Comparison of ENCODE assay signal across 3 fruit fly cellular contexts in the genomic region with DNA sequence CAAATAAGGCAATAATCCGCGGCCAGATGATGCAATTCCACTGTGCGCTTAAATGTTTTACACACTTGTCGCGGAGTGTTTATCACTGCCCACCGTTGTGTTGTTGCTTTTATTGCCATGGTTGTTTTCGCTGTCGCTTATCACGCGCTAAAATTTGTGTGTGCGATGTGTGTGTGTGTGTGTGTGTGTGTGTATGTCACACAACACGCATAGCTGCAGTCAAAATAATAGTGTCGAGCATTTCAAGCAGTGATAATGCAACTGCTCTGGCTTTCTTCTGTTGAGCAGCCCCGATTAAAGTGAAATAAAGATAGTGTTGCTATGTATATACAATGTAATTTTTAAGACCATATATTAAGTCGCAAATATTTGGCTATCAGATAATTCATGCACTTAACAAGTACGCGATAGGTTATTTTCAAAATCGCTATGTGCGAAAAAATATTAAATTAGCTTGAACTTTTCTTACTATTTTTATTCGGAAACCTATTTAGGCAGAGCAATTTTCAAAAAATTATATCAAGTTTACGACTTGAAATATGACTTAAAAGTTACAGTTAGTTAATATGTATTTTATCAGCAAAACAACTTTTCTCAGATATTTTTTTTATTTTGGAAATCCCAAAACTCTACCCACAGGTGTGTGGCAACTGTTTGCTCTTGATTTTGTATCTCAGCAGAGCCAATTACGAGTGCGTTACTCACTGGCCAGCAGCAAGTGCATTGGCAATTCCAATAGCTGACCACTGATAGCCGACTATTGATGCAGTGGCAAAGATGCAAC.
A peak's percentile ranks its signal among the peaks of the same experiment; 100 is the strongest.
TF ChIP-seq lines count a peak whose summit lies in the region.

No protein-coding gene starts in this region.

TF ChIP-seq in whole organism, adult, 20 proteins besides CTCF, POLR2A, EP300 and RAD21 (continued from another document):
- TF ChIP-seq bab1 (GFP tag; optimal IDR thresholded peaks at IDR 0.05; lab: Kevin White, UChicago) (peak; percentile 28), cic (GFP tag; optimal IDR thresholded peaks at IDR 0.05; lab: Kevin White, UChicago) (no peak), kay (GFP tag; lab: Kevin White, UChicago; ENCODE audit: borderline replicate concordance) (peak; percentile 85)
TF ChIP-seq in whole organism, adult: peak in this region for 9.

TF ChIP-seq in whole organism, embryonic, 481 proteins besides CTCF, POLR2A, EP300 and RAD21 (continued from another document and continues in another):
- TF ChIP-seq chn (GFP tag; optimal IDR thresholded peaks at IDR 0.05; lab: Kevin White, UChicago) (peak; percentile 3), Chrac-16 (GFP tag; optimal IDR thresholded peaks at IDR 0.05; lab: Kevin White, UChicago) (peak; percentile 28), dm (GFP tag; optimal IDR thresholded peaks at IDR 0.05; lab: Kevin White, UChicago) (no peak), Xrp1 (GFP tag; IDR thresholded peaks at IDR 0.05; lab: Robert Waterston, UW) (peak; percentile 7; the same call in 1 of the 2 replicates), Ssrp (tag; optimal IDR thresholded peaks at IDR 0.05; lab: Kevin White, UChicago) (peak; percentile 10), Mrtf (GFP tag; IDR thresholded peaks at IDR 0.05; lab: Robert Waterston, UW) (0 out of 3 replicates have a peak, but pooled peaks have one; percentile 3), ara (GFP tag; IDR thresholded peaks at IDR 0.05; lab: Robert Waterston, UW) (no peak), CG12236 (GFP tag; optimal IDR thresholded peaks at IDR 0.05; lab: Kevin White, UChicago) (no peak), CG32532 (GFP tag; IDR thresholded peaks at IDR 0.05; lab: Robert Waterston, UW) (0 out of 2 replicates have a peak, but pooled peaks have one; percentile 20), GATAe (GFP tag; conservative IDR thresholded peaks at IDR 0.05; lab: Robert Waterston, UW) (0 out of 2 replicates have a peak, but pooled peaks have one; percentile 23), HmgD (GFP tag; optimal IDR thresholded peaks at IDR 0.05; lab: Kevin White, UChicago) (no peak), Ptx1 (GFP tag; IDR thresholded peaks at IDR 0.05; lab: Robert Waterston, UW) (peak; percentile 6; the same call in 1 of the 2 replicates), CG2712 (tag; optimal IDR thresholded peaks at IDR 0.05; lab: Kevin White, UChicago) (peak; percentile 18), usp (GFP tag; optimal IDR thresholded peaks at IDR 0.05; lab: Kevin White, UChicago) (no peak), CG5180 (GFP tag; optimal IDR thresholded peaks at IDR 0.05; lab: Kevin White, UChicago) (peak; percentile 54), Sox102F (GFP tag; optimal IDR thresholded peaks at IDR 0.05; lab: Kevin White, UChicago) (peak; percentile 51), Hr51 (GFP tag; optimal IDR thresholded peaks at IDR 0.05; lab: Kevin White, UChicago) (peak in 1 of 2 experiments; percentile 68), yki (optimal IDR thresholded peaks at IDR 0.05; lab: Kevin White, UChicago) (no peak), CG6683 (GFP tag; optimal IDR thresholded peaks at IDR 0.05; lab: Kevin White, UChicago) (no peak), phol (tag; optimal IDR thresholded peaks at IDR 0.05; lab: Kevin White, UChicago) (peak; percentile 39), inv (GFP tag; IDR thresholded peaks at IDR 0.05; lab: Robert Waterston, UW; ENCODE audit: partially characterized antibody) (no peak), jing (GFP tag; optimal IDR thresholded peaks at IDR 0.05; lab: Kevin White, UChicago) (peak; percentile 32), Gug (GFP tag; IDR thresholded peaks at IDR 0.05; lab: Robert Waterston, UW) (peak; percentile 22; the same call in 1 of the 4 replicates), dmrt11E (tag; optimal IDR thresholded peaks at IDR 0.05; lab: Kevin White, UChicago) (no peak), cg (GFP tag; optimal IDR thresholded peaks at IDR 0.05; lab: Kevin White, UChicago) (peak; percentile 55), ind (GFP tag; optimal IDR thresholded peaks at IDR 0.05; lab: Kevin White, UChicago) (peak; percentile 35), CG1603 (tag; optimal IDR thresholded peaks at IDR 0.05; lab: Kevin White, UChicago) (peak; percentile 20), nmo (GFP tag; optimal IDR thresholded peaks at IDR 0.05; lab: Kevin White, UChicago) (peak; percentile 50), Vsx1 (GFP tag; optimal IDR thresholded peaks at IDR 0.05; lab: Kevin White, UChicago) (no peak), D19B (GFP tag; optimal IDR thresholded peaks at IDR 0.05; lab: Kevin White, UChicago) (no peak), pb (GFP tag; optimal IDR thresholded peaks at IDR 0.05; lab: Kevin White, UChicago) (no peak), Jarid2 (GFP tag; optimal IDR thresholded peaks at IDR 0.05; lab: Kevin White, UChicago) (no peak), HHEX (GFP tag; optimal IDR thresholded peaks at IDR 0.05; lab: Kevin White, UChicago) (peak; percentile 37), CG34376 (GFP tag; optimal IDR thresholded peaks at IDR 0.05; lab: Kevin White, UChicago) (no peak), Nf-YC (tag; optimal IDR thresholded peaks at IDR 0.05; lab: Kevin White, UChicago) (peak; percentile 32), Oaz (GFP tag; IDR thresholded peaks at IDR 0.05; lab: Robert Waterston, UW) (0 out of 2 replicates have a peak, but pooled peaks have one; percentile 32), Hsf (GFP tag; optimal IDR thresholded peaks at IDR 0.05; lab: Kevin White, UChicago) (peak; percentile 16), Meics (GFP tag; optimal IDR thresholded peaks at IDR 0.05; lab: Kevin White, UChicago) (peak; percentile 66), Scr (GFP tag; IDR thresholded peaks at IDR 0.05; lab: Robert Waterston, UW; ENCODE audit: partially characterized antibody) (no peak), hb (GFP tag; IDR thresholded peaks at IDR 0.05; lab: Robert Waterston, UW; ENCODE audit: partially characterized antibody) (no peak), Antp (GFP tag; optimal IDR thresholded peaks at IDR 0.05; lab: Kevin White, UChicago) (peak; percentile 27), lmd (GFP tag; IDR thresholded peaks at IDR 0.05; lab: Robert Waterston, UW) (0 out of 2 replicates have a peak, but pooled peaks have one; percentile 18), CG17385 (GFP tag; optimal IDR thresholded peaks at IDR 0.05; lab: Kevin White, UChicago) (peak; percentile 52), CG3281 (GFP tag; optimal IDR thresholded peaks at IDR 0.05; lab: Kevin White, UChicago) (peak; percentile 62), CG10979 (tag; optimal IDR thresholded peaks at IDR 0.05; lab: Kevin White, UChicago) (peak; percentile 4), Usf (GFP tag; optimal IDR thresholded peaks at IDR 0.05; lab: Kevin White, UChicago) (peak; percentile 8), Sin3A (optimal IDR thresholded peaks at IDR 0.05; lab: Kevin White, UChicago) (no peak), CG7357 (GFP tag; IDR thresholded peaks at IDR 0.05; lab: Robert Waterston, UW) (no peak), ATbp (GFP tag; optimal IDR thresholded peaks at IDR 0.05; lab: Kevin White, UChicago) (peak; percentile 14), fd96Cb (tag; optimal IDR thresholded peaks at IDR 0.05; lab: Kevin White, UChicago) (peak; percentile 24), CG9817 (tag; optimal IDR thresholded peaks at IDR 0.05; lab: Kevin White, UChicago) (peak; percentile 43), CG4282 (GFP tag; optimal IDR thresholded peaks at IDR 0.05; lab: Kevin White, UChicago) (no peak), CG17361 (GFP tag; IDR thresholded peaks at IDR 0.05; lab: Robert Waterston, UW) (peak; percentile 55), unpg (GFP tag; optimal IDR thresholded peaks at IDR 0.05; lab: Kevin White, UChicago) (peak; percentile 8), CG31441 (GFP tag; IDR thresholded peaks at IDR 0.05; lab: Robert Waterston, UW) (peak; percentile 47; the same call in 1 of the 2 replicates), Oli (tag; optimal IDR thresholded peaks at IDR 0.05; lab: Kevin White, UChicago) (peak; percentile 65), az2 (GFP tag; optimal IDR thresholded peaks at IDR 0.05; lab: Kevin White, UChicago) (peak; percentile 42)

TF ChIP-seq in whole organism, prepupa, 60 proteins besides CTCF, POLR2A, EP300 and RAD21 (continued from another document):
- TF ChIP-seq CG9139 (GFP tag; optimal IDR thresholded peaks at IDR 0.05; lab: Kevin White, UChicago) (no peak), Eip78C (GFP tag; lab: Kevin White, UChicago) (peak; percentile 89), CG8632 (GFP tag; optimal IDR thresholded peaks at IDR 0.05; lab: Kevin White, UChicago) (peak; percentile 48), Eip75B (GFP tag; optimal IDR thresholded peaks at IDR 0.05; lab: Kevin White, UChicago) (peak; percentile 9), CG6808 (GFP tag; optimal IDR thresholded peaks at IDR 0.05; lab: Kevin White, UChicago) (peak; percentile 41), CG11762 (GFP tag; optimal IDR thresholded peaks at IDR 0.05; lab: Kevin White, UChicago; ENCODE audit: insufficient read depth) (peak; percentile 27), CG15336 (GFP tag; IDR thresholded peaks at IDR 0.05; lab: Robert Waterston, UW) (no peak), CG10631 (GFP tag; optimal IDR thresholded peaks at IDR 0.05; lab: Kevin White, UChicago) (peak; percentile 28), topi (GFP tag; optimal IDR thresholded peaks at IDR 0.05; lab: Kevin White, UChicago) (peak; percentile 48), Eip93F (GFP tag; optimal IDR thresholded peaks at IDR 0.05; lab: Kevin White, UChicago) (no peak), Smox (GFP tag; optimal IDR thresholded peaks at IDR 0.05; lab: Kevin White, UChicago) (peak; percentile 45), CG10669 (GFP tag; optimal IDR thresholded peaks at IDR 0.05; lab: Kevin White, UChicago) (peak; percentile 31), esn (GFP tag; optimal IDR thresholded peaks at IDR 0.05; lab: Kevin White, UChicago) (peak; percentile 62), dac (GFP tag; optimal IDR thresholded peaks at IDR 0.05; lab: Kevin White, UChicago) (no peak), CG4318 (GFP tag; optimal IDR thresholded peaks at IDR 0.05; lab: Kevin White, UChicago) (peak; percentile 7), lz (GFP tag; optimal IDR thresholded peaks at IDR 0.05; lab: Kevin White, UChicago) (peak; percentile 63), CG3919 (GFP tag; optimal IDR thresholded peaks at IDR 0.05; lab: Kevin White, UChicago) (peak; percentile 11), acj6 (GFP tag; optimal IDR thresholded peaks at IDR 0.05; lab: Kevin White, UChicago) (peak; percentile 44), vri (GFP tag; optimal IDR thresholded peaks at IDR 0.05; lab: Kevin White, UChicago) (peak; percentile 51), CG32006 (GFP tag; optimal IDR thresholded peaks at IDR 0.05; lab: Kevin White, UChicago) (peak; percentile 73), Hr39 (GFP tag; optimal IDR thresholded peaks at IDR 0.05; lab: Kevin White, UChicago) (peak; percentile 63), Hr38 (GFP tag; optimal IDR thresholded peaks at IDR 0.05; lab: Kevin White, UChicago) (no peak), CG11294 (GFP tag; IDR thresholded peaks at IDR 0.05; lab: Robert Waterston, UW) (no peak), fkh (GFP tag; optimal IDR thresholded peaks at IDR 0.05; lab: Kevin White, UChicago) (no peak), Lpt (GFP tag; optimal IDR thresholded peaks at IDR 0.05; lab: Kevin White, UChicago) (no peak), CG6276 (GFP tag; optimal IDR thresholded peaks at IDR 0.05; lab: Kevin White, UChicago) (peak; percentile 38), eg (GFP tag; IDR thresholded peaks at IDR 0.05; lab: Robert Waterston, UW) (0 out of 3 replicates have a peak, but pooled peaks have one; percentile 30), net (GFP tag; optimal IDR thresholded peaks at IDR 0.05; lab: Kevin White, UChicago) (peak; percentile 19), Gug (GFP tag; IDR thresholded peaks at IDR 0.05; lab: Robert Waterston, UW) (no peak), fd85E (GFP tag; optimal IDR thresholded peaks at IDR 0.05; lab: Kevin White, UChicago) (no peak), pdm3 (GFP tag; optimal IDR thresholded peaks at IDR 0.05; lab: Kevin White, UChicago) (peak; percentile 45), Sox15 (GFP tag; optimal IDR thresholded peaks at IDR 0.05; lab: Kevin White, UChicago) (peak; percentile 44), spab (GFP tag; optimal IDR thresholded peaks at IDR 0.05; lab: Kevin White, UChicago) (peak; percentile 15), Sox102F (GFP tag; optimal IDR thresholded peaks at IDR 0.05; lab: Kevin White, UChicago) (peak; percentile 49), ss (GFP tag; optimal IDR thresholded peaks at IDR 0.05; lab: Kevin White, UChicago) (no peak), Sox14 (GFP tag; optimal IDR thresholded peaks at IDR 0.05; lab: Kevin White, UChicago) (no peak), CG7368 (GFP tag; optimal IDR thresholded peaks at IDR 0.05; lab: Kevin White, UChicago) (no peak), CG11902 (GFP tag; optimal IDR thresholded peaks at IDR 0.05; lab: Kevin White, UChicago) (peak; percentile 5), cyc (GFP tag; optimal IDR thresholded peaks at IDR 0.05; lab: Kevin White, UChicago) (peak; percentile 56), Ets96B (tag; optimal IDR thresholded peaks at IDR 0.05; lab: Kevin White, UChicago) (peak; percentile 18), CG6163 (GFP tag; IDR thresholded peaks at IDR 0.05; lab: Robert Waterston, UW) (no peak), dsx (GFP tag; optimal IDR thresholded peaks at IDR 0.05; lab: Kevin White, UChicago; ENCODE audit: poor library complexity, severe bottlenecking) (peak; percentile 22), Ets21C (GFP tag; optimal IDR thresholded peaks at IDR 0.05; lab: Kevin White, UChicago) (peak; percentile 42)
